Worm (Caenorhabditis elegans): Measurements from ENCODE around the gene gly-11.

- TF ChIP-seq him-1 (tag; optimal IDR thresholded peaks at IDR 0.05) (no peak), dao-5 (tag; optimal IDR thresholded peaks at IDR 0.05) (no peak)
Measured at ce11 chrIII:12143792-12144191, 33.3 kb downstream of the gly-11 start.
